Fruit fly (Drosophila melanogaster): Measurements from ENCODE around the gene CG3213.
A peak's percentile ranks its signal among the peaks of the same experiment; 100 is the strongest.

The CG3213 gene

dm6 chr2L:3476399-3477056 lies 42.9 kb downstream of the CG3213 start (continued):
- TF ChIP-seq vvl (GFP tag; IDR thresholded peaks at IDR 0.05) (no peak), CG9437 (GFP tag; optimal IDR thresholded peaks at IDR 0.05) (no peak), ci (GFP tag; IDR thresholded peaks at IDR 0.05) (no peak), Fer2 (tag; optimal IDR thresholded peaks at IDR 0.05) (no peak), ttk (GFP tag; IDR thresholded peaks at IDR 0.05) (peak; percentile 30; the same call in 1 of the 2 replicates), CG6272 (GFP tag; IDR thresholded peaks at IDR 0.05) (no peak), CG34224 (GFP tag; IDR thresholded peaks at IDR 0.05; ENCODE audit: partially characterized antibody) (peak; percentile 38; the same call in 1 of the 3 replicates), zen2 (GFP tag; IDR thresholded peaks at IDR 0.05; ENCODE audit: partially characterized antibody) (no peak), pros (GFP tag; optimal IDR thresholded peaks at IDR 0.05) (peak; percentile 99), al (GFP tag; IDR thresholded peaks at IDR 0.05) (no peak), CG18476 (GFP tag; optimal IDR thresholded peaks at IDR 0.05) (no peak), CkIIα-i1 (GFP tag; IDR thresholded peaks at IDR 0.05) (no peak), repo (GFP tag; optimal IDR thresholded peaks at IDR 0.05) (no peak), HHEX (GFP tag; optimal IDR thresholded peaks at IDR 0.05) (no peak), CG13624 (GFP tag; optimal IDR thresholded peaks at IDR 0.05) (peak; percentile 83), CG3163 (GFP tag; optimal IDR thresholded peaks at IDR 0.05) (no peak), CG4854 (GFP tag; optimal IDR thresholded peaks at IDR 0.05) (no peak), chn (GFP tag; optimal IDR thresholded peaks at IDR 0.05) (no peak), klu (GFP tag; IDR thresholded peaks at IDR 0.05) (no peak), abd-A (tag; optimal IDR thresholded peaks at IDR 0.05) (peak; percentile 42), CG12769 (tag; optimal IDR thresholded peaks at IDR 0.05) (no peak), cwo (GFP tag; optimal IDR thresholded peaks at IDR 0.05) (no peak), Rfx (GFP tag; IDR thresholded peaks at IDR 0.05) (no peak), CG15479 (GFP tag; optimal IDR thresholded peaks at IDR 0.05) (peak; percentile 73), Doc3 (GFP tag; IDR thresholded peaks at IDR 0.05; ENCODE audit: partially characterized antibody) (no peak), sob (GFP tag; IDR thresholded peaks at IDR 0.05) (no peak), seq (GFP tag; IDR thresholded peaks at IDR 0.05) (peak; percentile 42; the same call in 1 of the 2 replicates), CG7357 (GFP tag; IDR thresholded peaks at IDR 0.05) (no peak), Awh (GFP tag; IDR thresholded peaks at IDR 0.05) (no peak), Six4 (GFP tag; optimal IDR thresholded peaks at IDR 0.05) (no peak), twi (tag; optimal IDR thresholded peaks at IDR 0.05) (no peak), CG8290 (GFP tag; optimal IDR thresholded peaks at IDR 0.05) (no peak), CG8290 (tag; optimal IDR thresholded peaks at IDR 0.05) (peak in 1 of 2 experiments; percentile 7), Trl (optimal IDR thresholded peaks at IDR 0.05) (peak; percentile 34 to 49), Trl (GFP tag; optimal IDR thresholded peaks at IDR 0.05) (no peak), Ada2b (GFP tag; IDR thresholded peaks at IDR 0.05) (no peak), Elba2 (GFP tag; optimal IDR thresholded peaks at IDR 0.05) (no peak), tin (GFP tag; optimal IDR thresholded peaks at IDR 0.05) (no peak), CG13894 (tag; optimal IDR thresholded peaks at IDR 0.05) (peak; percentile 77), CG34422 (GFP tag; IDR thresholded peaks at IDR 0.05) (0 out of 3 replicates have a peak, but pooled peaks have one; percentile 14), CG33557 (GFP tag; optimal IDR thresholded peaks at IDR 0.05) (peak; percentile 45), NC2α (GFP tag; optimal IDR thresholded peaks at IDR 0.05) (no peak), br (optimal IDR thresholded peaks at IDR 0.05) (no peak), ewg (GFP tag; optimal IDR thresholded peaks at IDR 0.05) (peak; percentile 81), CG10267 (tag; optimal IDR thresholded peaks at IDR 0.05) (no peak), CG9817 (tag; optimal IDR thresholded peaks at IDR 0.05) (no peak), prd (optimal IDR thresholded peaks at IDR 0.05) (no peak), prd (GFP tag; IDR thresholded peaks at IDR 0.05) (no peak), sim (GFP tag; IDR thresholded peaks at IDR 0.05) (no peak), CG9932 (GFP tag; IDR thresholded peaks at IDR 0.05) (no peak), org-1 (GFP tag; optimal IDR thresholded peaks at IDR 0.05) (no peak), ase (GFP tag; IDR thresholded peaks at IDR 0.05) (no peak)

Measured in whole organism, embryonic.